Worm (Caenorhabditis elegans) whole organism, midembryonic: ENCODE measurements around the gene H08M01.1.

Experiments used
- T22C8.4 ChIP-seq: fragments of 200-800 bp; sonication (Bioruptor generic); IDR thresholded peaks from 2 replicates; pipeline ENCODE4 v1.3.6; 2022; ENCODE audit warnings: missing genetic modification characterization, missing compliant biosample characterization
- cog-1 ChIP-seq: sonication (generic microtip); optimal IDR thresholded peaks from 2 replicates; lab custom pipeline; 2016; ENCODE audit warnings: missing genetic modification characterization, missing compliant biosample characterization
- flt-1 ChIP-seq: fragments of 200-800 bp; sonication (Bioruptor generic); IDR thresholded peaks from 2 replicates; pipeline ENCODE4 v1.3.6; 2022; ENCODE audit warnings: missing genetic modification characterization, missing compliant biosample characterization
- klf-2 ChIP-seq: fragments of 200-800 bp; sonication (Bioruptor generic); conservative IDR thresholded peaks from 2 replicates; pipeline ENCODE4 v1.3.6; 2022; ENCODE audit warnings: missing genetic modification reagents, missing genetic modification characterization, missing compliant biosample characterization
- med-1 ChIP-seq: sonication (generic microtip); optimal IDR thresholded peaks from 2 replicates; lab custom pipeline; 2017; ENCODE audit warnings: missing genetic modification characterization, mild to moderate bottlenecking, missing compliant biosample characterization, antibody characterized with exemption, missing genetic modification reagents; ENCODE audit not compliant: insufficient read depth
- ref-1 ChIP-seq: fragments of 200-800 bp; sonication (Bioruptor generic); conservative IDR thresholded peaks from 2 replicates; pipeline ENCODE4 v1.3.6; 2022; ENCODE audit warnings: missing genetic modification reagents, missing genetic modification characterization, missing compliant biosample characterization
- tab-1 ChIP-seq: fragments of 200-800 bp; sonication (Bioruptor generic); IDR thresholded peaks from 2 replicates; pipeline ENCODE4 v1.3.6; 2022; ENCODE audit warnings: missing genetic modification characterization, missing compliant biosample characterization
- ztf-23 ChIP-seq: fragments of 200-800 bp; sonication (Bioruptor generic); IDR thresholded peaks from 2 replicates; pipeline ENCODE4 v1.3.6; 2022; ENCODE audit warnings: missing genetic modification reagents, missing genetic modification characterization, missing compliant biosample characterization
- ztf-29 ChIP-seq: fragments of 200-800 bp; sonication (Bioruptor generic); IDR thresholded peaks from 2 replicates; pipeline ENCODE4 v1.3.6; 2022; ENCODE audit warnings: missing genetic modification reagents, missing genetic modification characterization, missing compliant biosample characterization

The H08M01.1 gene

DNA sequence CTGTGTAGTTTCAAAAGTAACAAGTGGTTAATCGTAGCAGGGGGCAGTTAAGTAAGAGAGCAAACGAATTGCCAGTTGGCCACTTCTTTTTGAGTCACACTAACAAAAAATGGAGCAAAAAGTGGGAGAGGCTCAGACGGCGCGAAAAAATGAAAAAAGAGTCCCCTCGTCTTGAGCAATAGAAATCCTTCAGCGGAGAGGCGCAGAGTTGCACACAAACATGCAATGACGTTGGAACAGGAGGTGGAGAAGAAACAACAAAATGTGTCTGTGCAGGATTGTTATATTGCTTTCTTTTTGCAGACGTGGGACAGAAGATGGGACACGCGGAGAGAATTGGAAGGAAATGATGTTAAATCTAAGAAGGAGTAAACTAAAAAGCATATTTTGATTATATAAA lies 41.5 kb upstream of the H08M01.1 start:
- TF ChIP-seq ztf-29 (GFP tag; lab: Robert Waterston, UW), result no peak
- no peak for TF ChIP-seq med-1 (GFP tag; lab: Kevin White, UChicago)
- TF ChIP-seq cog-1 (tag; lab: Kevin White, UChicago), result no peak
- TF ChIP-seq tab-1 (GFP tag; lab: Robert Waterston, UW), result no peak
- TF ChIP-seq T22C8.4 (GFP tag; lab: Robert Waterston, UW), result no peak
- no peak for TF ChIP-seq ref-1 (GFP tag; lab: Robert Waterston, UW)
- no peak for TF ChIP-seq ztf-23 (GFP tag; lab: Robert Waterston, UW)
- no peak for TF ChIP-seq flt-1 (GFP tag; lab: Robert Waterston, UW)
- TF ChIP-seq klf-2 (GFP tag; lab: Robert Waterston, UW), result no peak

DNA sequence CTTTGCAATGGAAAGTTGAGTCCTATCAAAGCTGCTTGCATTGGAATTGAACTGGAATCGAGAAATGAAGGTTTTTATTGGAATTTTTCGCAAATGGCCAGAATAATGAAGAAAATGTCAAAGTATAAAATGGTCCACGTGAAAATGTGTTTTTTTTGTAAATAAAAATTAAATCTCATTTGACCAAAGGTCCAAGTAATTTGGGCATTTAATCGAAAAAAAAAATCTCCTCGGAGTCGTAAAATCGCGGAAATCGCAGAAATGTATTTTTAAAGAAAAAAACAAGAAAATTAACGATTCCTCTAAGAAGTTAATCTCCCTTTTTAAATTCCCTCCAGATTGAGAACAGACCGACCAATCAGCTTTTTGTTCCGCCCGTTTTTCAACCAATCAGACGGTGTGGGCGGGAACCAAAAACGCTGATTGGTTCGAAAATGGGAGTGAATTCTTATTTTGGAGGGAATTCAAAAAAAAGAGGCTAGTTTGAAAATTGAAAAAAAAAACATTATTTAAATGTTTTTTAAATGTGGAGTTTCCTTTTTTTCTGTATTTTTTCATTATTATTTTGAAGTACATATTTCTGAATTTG lies 40.5 kb upstream of the H08M01.1 start, which contains the start of gene prdh-1:
Gene prdh-1 (minus strand): TSS at position 51 of the 589 bp plus-strand sequence.
- TF ChIP-seq tab-1 (GFP tag; lab: Robert Waterston, UW) (no peak), T22C8.4 (GFP tag; lab: Robert Waterston, UW) (no peak)

DNA sequence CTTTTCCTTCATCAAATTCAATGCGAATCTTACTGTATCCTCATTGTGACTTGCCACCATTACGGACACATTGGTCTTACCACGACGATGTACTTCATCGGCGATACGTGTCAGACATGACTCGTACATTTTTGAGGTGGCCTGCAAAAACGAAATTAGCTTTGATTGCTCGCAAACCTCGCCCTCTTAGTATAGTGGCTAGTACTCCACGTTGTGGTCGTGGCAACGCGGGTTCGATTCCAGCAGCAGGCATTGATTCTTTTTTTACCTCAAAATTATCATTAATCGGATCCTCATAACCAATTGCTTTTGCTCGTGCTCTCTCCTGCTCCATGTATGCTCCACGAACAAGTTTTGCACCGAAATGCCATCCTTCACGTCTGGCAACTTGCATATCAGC lies 33.9 kb upstream of the H08M01.1 start:
- TF ChIP-seq ref-1 (GFP tag; lab: Robert Waterston, UW) (no peak), flt-1 (GFP tag; lab: Robert Waterston, UW) (no peak), tab-1 (GFP tag; lab: Robert Waterston, UW) (no peak), med-1 (GFP tag; lab: Kevin White, UChicago) (no peak), ztf-23 (GFP tag; lab: Robert Waterston, UW) (no peak), cog-1 (tag; lab: Kevin White, UChicago) (no peak), T22C8.4 (GFP tag; lab: Robert Waterston, UW) (no peak), ztf-29 (GFP tag; lab: Robert Waterston, UW) (no peak), klf-2 (GFP tag; lab: Robert Waterston, UW) (no peak)

DNA sequence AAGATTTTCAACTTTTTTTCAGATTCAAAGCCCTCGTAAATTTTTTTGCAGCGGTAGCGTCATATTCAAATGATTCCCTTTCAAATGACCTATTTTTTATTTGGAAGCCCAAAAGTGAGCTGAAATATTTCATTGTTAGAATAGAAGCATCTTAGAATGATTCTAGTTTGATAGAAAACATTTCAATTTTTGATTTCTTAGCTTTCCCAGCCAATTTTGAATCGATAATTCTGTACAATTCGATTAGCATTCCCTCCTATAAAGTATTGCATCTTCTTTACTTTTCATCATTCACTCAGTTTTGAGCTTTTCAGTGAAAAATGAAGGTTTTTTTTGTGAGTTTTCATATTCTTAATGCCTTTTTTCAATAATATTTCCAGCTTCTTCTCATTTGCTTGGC lies 30.6 kb upstream of the H08M01.1 start, which contains the start of gene B0513.90:
Gene B0513.90 (plus strand): TSS at position 301 of the 400 bp plus-strand sequence.
- TF ChIP-seq ztf-29 (GFP tag; lab: Robert Waterston, UW), result no peak

DNA sequence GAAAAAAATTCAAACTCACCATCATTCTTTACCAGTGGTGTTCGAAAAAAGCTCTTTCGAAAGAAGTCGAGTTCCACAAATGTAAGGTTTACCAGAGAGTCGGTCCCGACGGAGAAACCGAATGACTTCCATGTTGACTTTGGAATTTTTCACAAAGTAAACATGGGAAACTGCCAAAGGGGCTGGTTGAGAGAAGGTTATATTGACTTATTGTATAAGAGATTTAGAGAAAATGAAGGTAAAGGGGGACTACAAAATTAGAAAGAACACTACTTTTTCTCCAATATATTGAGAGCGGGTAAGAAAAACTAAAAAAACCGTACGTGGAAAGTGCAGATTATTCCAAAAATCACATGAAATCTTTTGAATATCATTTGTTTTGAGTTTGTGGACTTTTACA lies 29.0 kb upstream of the H08M01.1 start, which contains the start of gene vamp-8:
Gene vamp-8 (minus strand): TSS at position 25 of the 400 bp plus-strand sequence.
- no peak for TF ChIP-seq klf-2 (GFP tag; lab: Robert Waterston, UW)
- TF ChIP-seq ztf-29 (GFP tag; lab: Robert Waterston, UW), result no peak
- TF ChIP-seq med-1 (GFP tag; lab: Kevin White, UChicago), result no peak
- no peak for TF ChIP-seq ztf-23 (GFP tag; lab: Robert Waterston, UW)
- TF ChIP-seq tab-1 (GFP tag; lab: Robert Waterston, UW), result no peak
- no peak for TF ChIP-seq ref-1 (GFP tag; lab: Robert Waterston, UW)
- TF ChIP-seq T22C8.4 (GFP tag; lab: Robert Waterston, UW), result no peak
- no peak for TF ChIP-seq cog-1 (tag; lab: Kevin White, UChicago)
- no peak for TF ChIP-seq flt-1 (GFP tag; lab: Robert Waterston, UW)

DNA sequence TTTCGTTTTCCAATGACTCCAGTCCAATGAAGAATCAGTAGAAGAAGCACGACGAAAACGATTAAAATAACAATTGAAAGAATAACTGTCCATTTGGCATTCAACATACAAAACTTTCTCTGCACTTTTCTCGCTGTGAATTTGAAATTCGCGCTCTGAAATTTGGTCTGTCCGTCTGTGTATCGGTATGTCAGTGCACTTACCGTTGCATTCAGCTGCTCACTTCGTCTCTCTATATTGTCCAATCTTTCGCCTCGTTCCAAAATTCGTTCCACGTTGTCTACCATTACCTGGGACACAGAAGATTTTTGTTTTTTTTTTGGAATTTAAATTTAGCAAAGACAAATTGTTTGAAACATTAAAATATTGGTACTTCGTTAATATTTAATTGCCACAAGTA lies 24.3 kb upstream of the H08M01.1 start:
- TF ChIP-seq ref-1 (GFP tag; lab: Robert Waterston, UW), result no peak
- TF ChIP-seq T22C8.4 (GFP tag; lab: Robert Waterston, UW), result no peak
- TF ChIP-seq tab-1 (GFP tag; lab: Robert Waterston, UW), result no peak
- no peak for TF ChIP-seq klf-2 (GFP tag; lab: Robert Waterston, UW)
- no peak for TF ChIP-seq cog-1 (tag; lab: Kevin White, UChicago)
- no peak for TF ChIP-seq med-1 (GFP tag; lab: Kevin White, UChicago)
- no peak for TF ChIP-seq flt-1 (GFP tag; lab: Robert Waterston, UW)
- TF ChIP-seq ztf-23 (GFP tag; lab: Robert Waterston, UW), result no peak
- TF ChIP-seq ztf-29 (GFP tag; lab: Robert Waterston, UW), result no peak

DNA sequence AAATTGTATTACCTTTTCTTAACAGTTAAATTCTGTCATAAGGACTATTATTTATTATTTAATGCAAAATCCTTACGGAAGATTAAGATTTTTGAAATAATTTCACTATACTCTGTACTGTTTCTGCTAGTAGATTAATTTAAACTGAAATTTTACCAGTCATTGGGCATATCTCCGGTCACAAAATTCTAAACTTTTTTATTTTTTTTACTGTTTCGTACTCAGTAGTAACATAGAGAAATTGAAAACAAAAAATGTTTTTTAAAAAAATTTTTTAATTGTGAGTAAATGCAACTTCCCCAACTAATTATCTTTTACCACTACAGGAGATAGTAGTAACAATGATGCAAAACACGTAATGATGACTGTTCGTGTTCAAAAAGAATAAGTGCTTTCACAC lies 2.1 kb upstream of the H08M01.1 start:
- TF ChIP-seq klf-2 (GFP tag; lab: Robert Waterston, UW), result no peak
- TF ChIP-seq med-1 (GFP tag; lab: Kevin White, UChicago), result no peak
- TF ChIP-seq ztf-29 (GFP tag; lab: Robert Waterston, UW), result no peak
- TF ChIP-seq cog-1 (tag; lab: Kevin White, UChicago), result no peak

DNA sequence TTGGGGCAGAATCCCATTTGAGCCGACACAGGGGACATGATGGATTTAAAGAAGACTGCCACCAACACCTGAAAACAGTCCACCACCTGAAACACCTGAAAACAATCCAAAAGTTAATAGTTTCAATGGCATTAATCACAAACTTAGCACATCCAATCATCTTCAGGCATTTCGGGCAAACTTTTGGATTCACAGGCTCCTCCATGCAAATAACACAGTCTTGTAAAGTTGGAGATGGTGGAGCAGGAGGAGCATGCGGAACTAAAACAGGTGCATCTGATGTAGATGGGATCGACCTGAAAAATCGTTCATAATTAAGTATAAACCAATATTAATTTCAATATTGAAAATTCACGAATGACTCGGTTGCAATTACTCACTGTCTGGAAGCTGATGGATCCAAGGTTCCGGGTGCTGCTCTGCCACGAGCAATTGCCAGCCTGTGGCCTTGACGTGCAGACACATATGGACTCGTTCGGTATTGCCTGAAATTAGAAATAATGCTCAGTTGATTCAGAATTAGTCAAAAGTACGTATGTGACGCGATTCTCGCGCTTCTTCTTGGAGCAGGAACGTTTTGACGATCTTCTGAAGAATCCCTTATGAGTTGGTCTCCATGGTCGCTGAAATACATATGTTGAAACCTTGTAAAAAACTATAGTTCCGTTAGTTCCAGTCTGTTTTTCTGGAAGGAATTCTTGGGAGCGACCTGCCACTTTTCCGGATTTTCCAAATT lies 1.6 kb downstream of the H08M01.1 start:
- TF ChIP-seq ztf-29 (GFP tag; lab: Robert Waterston, UW) (no peak), ztf-23 (GFP tag; lab: Robert Waterston, UW) (no peak), ref-1 (GFP tag; lab: Robert Waterston, UW) (no peak), cog-1 (tag; lab: Kevin White, UChicago) (no peak), tab-1 (GFP tag; lab: Robert Waterston, UW) (no peak), med-1 (GFP tag; lab: Kevin White, UChicago) (no peak), flt-1 (GFP tag; lab: Robert Waterston, UW) (no peak), klf-2 (GFP tag; lab: Robert Waterston, UW) (no peak), T22C8.4 (GFP tag; lab: Robert Waterston, UW) (no peak)

DNA sequence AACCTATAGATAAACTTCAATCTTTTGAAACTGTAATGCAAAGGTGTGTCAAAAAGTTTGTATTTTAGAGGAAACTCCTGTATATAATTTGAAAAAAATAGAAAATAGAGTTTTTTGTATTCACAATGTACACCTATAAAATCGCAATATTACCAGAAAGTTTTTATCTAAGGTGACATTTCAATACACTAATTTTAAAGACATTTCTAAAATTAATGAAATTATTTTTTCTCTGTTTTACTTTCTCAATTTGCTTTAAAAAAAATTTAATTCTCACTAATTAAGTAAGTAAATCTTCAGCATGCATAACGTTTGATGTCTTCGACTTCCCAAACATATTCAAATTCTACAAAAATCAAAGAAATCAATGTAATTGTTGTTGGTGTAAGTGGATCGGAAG lies 8.6 kb downstream of the H08M01.1 start, which contains the start of gene rga-5:
Gene rga-5 (plus strand): TSS at position 301 of the 400 bp plus-strand sequence.
- TF ChIP-seq cog-1 (tag; lab: Kevin White, UChicago) (no peak), tab-1 (GFP tag; lab: Robert Waterston, UW) (no peak), T22C8.4 (GFP tag; lab: Robert Waterston, UW) (no peak), klf-2 (GFP tag; lab: Robert Waterston, UW) (no peak), ref-1 (GFP tag; lab: Robert Waterston, UW) (no peak), flt-1 (GFP tag; lab: Robert Waterston, UW) (no peak), ztf-23 (GFP tag; lab: Robert Waterston, UW) (no peak), med-1 (GFP tag; lab: Kevin White, UChicago) (no peak)
